Worm (Caenorhabditis elegans) whole organism, midembryonic: ENCODE data around the gene srh-97.

Experiments used
- T22C8.4 ChIP-seq: fragments of 200-800 bp; sonication (Bioruptor generic); IDR thresholded peaks from 2 replicates; pipeline ENCODE4 v1.3.6; 2022; ENCODE audit warnings: missing genetic modification characterization, missing compliant biosample characterization
- cog-1 ChIP-seq: sonication (generic microtip); optimal IDR thresholded peaks from 2 replicates; lab custom pipeline; 2016; ENCODE audit warnings: missing genetic modification characterization, missing compliant biosample characterization
- flt-1 ChIP-seq: fragments of 200-800 bp; sonication (Bioruptor generic); IDR thresholded peaks from 2 replicates; pipeline ENCODE4 v1.3.6; 2022; ENCODE audit warnings: missing genetic modification characterization, missing compliant biosample characterization
- klf-2 ChIP-seq: fragments of 200-800 bp; sonication (Bioruptor generic); conservative IDR thresholded peaks from 2 replicates; pipeline ENCODE4 v1.3.6; 2022; ENCODE audit warnings: missing genetic modification reagents, missing genetic modification characterization, missing compliant biosample characterization
- med-1 ChIP-seq: sonication (generic microtip); optimal IDR thresholded peaks from 2 replicates; lab custom pipeline; 2017; ENCODE audit warnings: missing genetic modification characterization, mild to moderate bottlenecking, missing compliant biosample characterization, antibody characterized with exemption, missing genetic modification reagents; ENCODE audit not compliant: insufficient read depth
- ref-1 ChIP-seq: fragments of 200-800 bp; sonication (Bioruptor generic); conservative IDR thresholded peaks from 2 replicates; pipeline ENCODE4 v1.3.6; 2022; ENCODE audit warnings: missing genetic modification reagents, missing genetic modification characterization, missing compliant biosample characterization
- tab-1 ChIP-seq: fragments of 200-800 bp; sonication (Bioruptor generic); IDR thresholded peaks from 2 replicates; pipeline ENCODE4 v1.3.6; 2022; ENCODE audit warnings: missing genetic modification characterization, missing compliant biosample characterization
- ztf-23 ChIP-seq: fragments of 200-800 bp; sonication (Bioruptor generic); IDR thresholded peaks from 2 replicates; pipeline ENCODE4 v1.3.6; 2022; ENCODE audit warnings: missing genetic modification reagents, missing genetic modification characterization, missing compliant biosample characterization
- ztf-29 ChIP-seq: fragments of 200-800 bp; sonication (Bioruptor generic); IDR thresholded peaks from 2 replicates; pipeline ENCODE4 v1.3.6; 2022; ENCODE audit warnings: missing genetic modification reagents, missing genetic modification characterization, missing compliant biosample characterization

Gene srh-97

ce11 chrV:17016787-17017186, at the start of gene srh-97:
Gene srh-97, plus strand, starts transcription at chrV:17017087.
- TF ChIP-seq ztf-23 (GFP tag; lab: Robert Waterston, UW) = no peak
- no peak for TF ChIP-seq T22C8.4 (GFP tag; lab: Robert Waterston, UW)
- TF ChIP-seq ref-1 (GFP tag; lab: Robert Waterston, UW) = no peak
- no peak for TF ChIP-seq ztf-29 (GFP tag; lab: Robert Waterston, UW)
- no peak for TF ChIP-seq med-1 (GFP tag; lab: Kevin White, UChicago)
- TF ChIP-seq flt-1 = no peak
- TF ChIP-seq tab-1 (GFP tag; lab: Robert Waterston, UW) = no peak
- TF ChIP-seq klf-2 (GFP tag; lab: Robert Waterston, UW) = no peak
- TF ChIP-seq cog-1 (tag; lab: Kevin White, UChicago) = no peak

ce11 chrV:16972134-16972533, 44.8 kb upstream of the srh-97 start, which contains the start of gene srh-119:
Gene srh-119, plus strand, starts transcription at chrV:16972434.
- no peak for TF ChIP-seq ztf-23 (GFP tag; lab: Robert Waterston, UW)
- TF ChIP-seq klf-2 (GFP tag; lab: Robert Waterston, UW) = no peak
- TF ChIP-seq ztf-29 (GFP tag; lab: Robert Waterston, UW) = no peak

- no peak for TF ChIP-seq ztf-29 (GFP tag; lab: Robert Waterston, UW)
- no peak for TF ChIP-seq T22C8.4 (GFP tag; lab: Robert Waterston, UW)
- TF ChIP-seq flt-1 = no peak
- no peak for TF ChIP-seq ref-1 (GFP tag; lab: Robert Waterston, UW)
- no peak for TF ChIP-seq klf-2 (GFP tag; lab: Robert Waterston, UW)
- no peak for TF ChIP-seq ztf-23 (GFP tag; lab: Robert Waterston, UW)
- no peak for TF ChIP-seq cog-1 (tag; lab: Kevin White, UChicago)
- no peak for TF ChIP-seq tab-1 (GFP tag; lab: Robert Waterston, UW)
- no peak for TF ChIP-seq med-1 (GFP tag; lab: Kevin White, UChicago)
These were observed 43.5 kb upstream of the srh-97 start for ce11 chrV:16973338-16973737.

- TF ChIP-seq ztf-23 (GFP tag; lab: Robert Waterston, UW) (no peak), flt-1 (no peak), med-1 (GFP tag; lab: Kevin White, UChicago) (no peak), cog-1 (tag; lab: Kevin White, UChicago) (no peak), ztf-29 (GFP tag; lab: Robert Waterston, UW) (no peak), tab-1 (GFP tag; lab: Robert Waterston, UW) (no peak), ref-1 (GFP tag; lab: Robert Waterston, UW) (no peak), klf-2 (GFP tag; lab: Robert Waterston, UW) (no peak), T22C8.4 (GFP tag; lab: Robert Waterston, UW) (no peak)
These were observed 42.0 kb upstream of the srh-97 start, which contains the start of gene srx-54 for ce11 chrV:16974919-16975318. Gene srx-54, plus strand, starts transcription at chrV:16975219.

- TF ChIP-seq med-1 (GFP tag; lab: Kevin White, UChicago) (no peak), ztf-29 (GFP tag; lab: Robert Waterston, UW) (no peak), flt-1 (no peak), klf-2 (GFP tag; lab: Robert Waterston, UW) (no peak), ref-1 (GFP tag; lab: Robert Waterston, UW) (no peak), tab-1 (GFP tag; lab: Robert Waterston, UW) (no peak), cog-1 (tag; lab: Kevin White, UChicago) (no peak), ztf-23 (GFP tag; lab: Robert Waterston, UW) (no peak), T22C8.4 (GFP tag; lab: Robert Waterston, UW) (no peak)
These were observed 36.5 kb upstream of the srh-97 start, which contains the start of gene srz-54 for ce11 chrV:16980368-16980767. Gene srz-54, plus strand, starts transcription at chrV:16980668.

ce11 chrV:16987035-16987434, 29.9 kb upstream of the srh-97 start, which contains the start of gene Y102A5C.40:
Gene Y102A5C.40, minus strand, starts transcription at chrV:16987135.
- no peak for TF ChIP-seq flt-1
- no peak for TF ChIP-seq T22C8.4 (GFP tag; lab: Robert Waterston, UW)
- no peak for TF ChIP-seq ref-1 (GFP tag; lab: Robert Waterston, UW)
- TF ChIP-seq ztf-23 (GFP tag; lab: Robert Waterston, UW) = no peak
- no peak for TF ChIP-seq ztf-29 (GFP tag; lab: Robert Waterston, UW)
- TF ChIP-seq klf-2 (GFP tag; lab: Robert Waterston, UW) = no peak
- TF ChIP-seq med-1 (GFP tag; lab: Kevin White, UChicago) = no peak
- no peak for TF ChIP-seq cog-1 (tag; lab: Kevin White, UChicago)
- TF ChIP-seq tab-1 (GFP tag; lab: Robert Waterston, UW) = no peak

- TF ChIP-seq tab-1 (GFP tag; lab: Robert Waterston, UW) (no peak), ref-1 (GFP tag; lab: Robert Waterston, UW) (no peak), med-1 (GFP tag; lab: Kevin White, UChicago) (no peak), ztf-29 (GFP tag; lab: Robert Waterston, UW) (no peak), flt-1 (no peak), ztf-23 (GFP tag; lab: Robert Waterston, UW) (no peak), klf-2 (GFP tag; lab: Robert Waterston, UW) (no peak), T22C8.4 (GFP tag; lab: Robert Waterston, UW) (no peak), cog-1 (tag; lab: Kevin White, UChicago) (no peak)
These were observed 29.1 kb upstream of the srh-97 start for ce11 chrV:16987783-16988182.

- TF ChIP-seq flt-1 (no peak), T22C8.4 (GFP tag; lab: Robert Waterston, UW) (no peak), ztf-23 (GFP tag; lab: Robert Waterston, UW) (no peak), cog-1 (tag; lab: Kevin White, UChicago) (no peak), med-1 (GFP tag; lab: Kevin White, UChicago) (no peak), ref-1 (GFP tag; lab: Robert Waterston, UW) (no peak), ztf-29 (GFP tag; lab: Robert Waterston, UW) (no peak), klf-2 (GFP tag; lab: Robert Waterston, UW) (no peak), tab-1 (GFP tag; lab: Robert Waterston, UW) (no peak)
These were observed 28.3 kb upstream of the srh-97 start, which contains the start of gene Y102A5C.27 for ce11 chrV:16988614-16989013. Gene Y102A5C.27, minus strand, starts transcription at chrV:16988714.

- TF ChIP-seq tab-1 (GFP tag; lab: Robert Waterston, UW) = no peak
These were observed 25.2 kb upstream of the srh-97 start, which contains the start of gene srz-95 for ce11 chrV:16991734-16992133. Gene srz-95, plus strand, starts transcription at chrV:16992034.
